Fruit fly (Drosophila melanogaster) whole organism, embryonic: Measurements from ENCODE around the gene Rchy1.
A peak's percentile ranks its signal among the peaks of the same experiment; 100 is the strongest.

Experiments used
- Aef1 ChIP-seq: fragments of 200-800 bp; sonication (Bioruptor generic); IDR thresholded peaks from 3 replicates; pipeline ENCODE4 v1.3.6; 2022; ENCODE audit warnings: missing biosample characterization, missing genetic modification characterization
- Bteb2 ChIP-seq: fragments of 200-800 bp; sonication (Bioruptor generic); optimal IDR thresholded peaks from 2 replicates; lab custom pipeline; 2016; ENCODE audit warnings: missing biosample characterization, missing genetic modification characterization
- CG10462 ChIP-seq: fragments of 200-800 bp; sonication (Bioruptor generic); optimal IDR thresholded peaks from 2 replicates; lab custom pipeline; 2016; ENCODE audit warnings: missing biosample characterization, missing genetic modification characterization
- CG11560 ChIP-seq: fragments of 200-800 bp; sonication (Bioruptor generic); IDR thresholded peaks from 3 replicates; pipeline ENCODE4 v1.3.6; 2022; ENCODE audit warnings: missing biosample characterization, missing genetic modification characterization
- CG11723 ChIP-seq: fragments of 200-800 bp; sonication (Bioruptor generic); optimal IDR thresholded peaks from 2 replicates; lab custom pipeline; 2017; ENCODE audit warnings: missing biosample characterization, mild to moderate bottlenecking, missing genetic modification characterization
- CG12299 ChIP-seq: fragments of 200-800 bp; sonication (Bioruptor generic); optimal IDR thresholded peaks from 2 replicates; lab custom pipeline; 2018; ENCODE audit warnings: missing biosample characterization, mild to moderate bottlenecking, missing genetic modification characterization
- CG13123 ChIP-seq: fragments of 200-800 bp; sonication (Bioruptor generic); optimal IDR thresholded peaks from 2 replicates; lab custom pipeline; 2016; ENCODE audit warnings: missing biosample characterization, missing genetic modification characterization
- CG17361 ChIP-seq: fragments of 200-800 bp; sonication (Bioruptor generic); IDR thresholded peaks from 3 replicates; pipeline ENCODE4 v1.3.6; 2022; ENCODE audit warnings: missing biosample characterization, missing genetic modification characterization
- CG17568 ChIP-seq: fragments of 200-800 bp; sonication (Bioruptor generic); optimal IDR thresholded peaks from 2 replicates; lab custom pipeline; 2018; ENCODE audit warnings: missing biosample characterization, mild to moderate bottlenecking, missing genetic modification characterization, moderate library complexity
- CG17829 ChIP-seq: fragments of 200-800 bp; optimal IDR thresholded peaks from 2 replicates; lab custom pipeline; 2019; ENCODE audit warnings: missing biosample characterization, mild to moderate bottlenecking, missing genetic modification characterization, moderate library complexity
- CG2202 ChIP-seq: fragments of 200-800 bp; sonication (Bioruptor generic); optimal IDR thresholded peaks from 2 replicates; lab custom pipeline; 2018; ENCODE audit warnings: missing biosample characterization, mild to moderate bottlenecking, missing genetic modification characterization
- CG30020 ChIP-seq: fragments of 200-800 bp; optimal IDR thresholded peaks from 2 replicates; lab custom pipeline; 2019; ENCODE audit warnings: missing biosample characterization, mild to moderate bottlenecking, missing genetic modification characterization, moderate library complexity
- CG30403 ChIP-seq: fragments of 200-800 bp; sonication (Bioruptor generic); optimal IDR thresholded peaks from 3 replicates; lab custom pipeline; 2016; ENCODE audit warnings: missing biosample characterization, missing genetic modification characterization
- CG31224 ChIP-seq: fragments of 200-800 bp; sonication (Bioruptor generic); IDR thresholded peaks from 2 replicates; pipeline ENCODE4 v1.3.6; 2022; ENCODE audit warnings: missing biosample characterization, missing genetic modification characterization
- CG3726 ChIP-seq: fragments of 200-800 bp; sonication (Bioruptor generic); IDR thresholded peaks from 3 replicates; pipeline ENCODE4, ENCODE4 v1.3.6; 2022; ENCODE audit warnings: missing biosample characterization, missing genetic modification characterization
- CG4424 ChIP-seq: fragments of 200-800 bp; sonication (Bioruptor generic); optimal IDR thresholded peaks from 3 replicates; lab custom pipeline; 2016; ENCODE audit warnings: missing biosample characterization, missing genetic modification characterization
- CG5245 ChIP-seq: fragments of 200-800 bp; sonication (Bioruptor generic); optimal IDR thresholded peaks from 3 replicates; lab custom pipeline; 2016; ENCODE audit warnings: missing biosample characterization, missing genetic modification characterization
- CG8290 ChIP-seq, 3 experiments: fragments of 200-800 bp; sonication (Bioruptor generic); optimal IDR thresholded peaks; 2 replicates each; lab custom pipeline; 2016 to 2019; ENCODE audit warnings: missing biosample characterization in 3 of 3, missing genetic modification characterization in 3 of 3, mild to moderate bottlenecking in 2 of 3, moderate library complexity in 1 of 3
- CG8478 ChIP-seq: fragments of >200 bp; optimal IDR thresholded peaks from 2 replicates; lab custom pipeline; 2018
- CG8924 ChIP-seq: fragments of 200-800 bp; optimal IDR thresholded peaks from 3 replicates; lab custom pipeline; 2019; ENCODE audit warnings: missing biosample characterization, mild to moderate bottlenecking, missing genetic modification characterization, moderate library complexity
- CG9609 ChIP-seq: fragments of 200-800 bp; sonication (Bioruptor generic); optimal IDR thresholded peaks from 3 replicates; lab custom pipeline; 2016; ENCODE audit warnings: missing biosample characterization, missing genetic modification characterization
- CG9797 ChIP-seq: fragments of 200-800 bp; sonication (Bioruptor generic); optimal IDR thresholded peaks from 3 replicates; lab custom pipeline; 2018; ENCODE audit warnings: missing biosample characterization, mild to moderate bottlenecking, missing genetic modification characterization
- D19A ChIP-seq: fragments of 200-800 bp; optimal IDR thresholded peaks from 3 replicates; lab custom pipeline; 2019; ENCODE audit warnings: missing biosample characterization, mild to moderate bottlenecking, missing genetic modification characterization, moderate library complexity
- Deaf1 ChIP-seq: fragments of 200-800 bp; optimal IDR thresholded peaks from 3 replicates; lab custom pipeline; 2019; ENCODE audit warnings: missing biosample characterization, mild to moderate bottlenecking, missing genetic modification characterization, moderate library complexity
- Dfd ChIP-seq, 2 experiments: fragments of >200 bp; optimal IDR thresholded peaks; 2 replicates each; lab custom pipeline; 2017; ENCODE audit warnings: missing biosample characterization in 2 of 2, missing genetic modification characterization in 2 of 2
- Kr ChIP-seq: fragments of 200-800 bp; sonication (Bioruptor generic); optimal IDR thresholded peaks from 2 replicates; lab custom pipeline; 2017; ENCODE audit warnings: missing biosample characterization, mild to moderate bottlenecking, missing genetic modification characterization
- Mad ChIP-seq: fragments of 200-800 bp; sonication (Bioruptor generic); optimal IDR thresholded peaks from 2 replicates; lab custom pipeline; 2016; ENCODE audit warnings: missing biosample characterization, missing genetic modification characterization
- NC2α ChIP-seq: fragments of 200-800 bp; sonication (Bioruptor generic); optimal IDR thresholded peaks from 2 replicates; lab custom pipeline; 2016; ENCODE audit warnings: missing biosample characterization, missing genetic modification characterization
- NK7.1 ChIP-seq: fragments of 200-800 bp; sonication (Bioruptor generic); optimal IDR thresholded peaks from 3 replicates; lab custom pipeline; 2016; ENCODE audit warnings: missing biosample characterization, missing genetic modification characterization
- Sin3A ChIP-seq: fragments of >200 bp; optimal IDR thresholded peaks from 2 replicates; lab custom pipeline; 2018
- Sox100B ChIP-seq: fragments of 200-800 bp; sonication (Bioruptor generic); optimal IDR thresholded peaks from 3 replicates; lab custom pipeline; 2018; ENCODE audit warnings: missing biosample characterization, mild to moderate bottlenecking, missing genetic modification characterization
- Vsx1 ChIP-seq: fragments of 200-800 bp; sonication (Bioruptor generic); optimal IDR thresholded peaks from 2 replicates; lab custom pipeline; 2017; ENCODE audit warnings: missing biosample characterization, mild to moderate bottlenecking, missing genetic modification characterization, missing genetic modification reagents
- ac ChIP-seq: fragments of 200-800 bp; sonication (Bioruptor generic); optimal IDR thresholded peaks from 3 replicates; lab custom pipeline; 2017; ENCODE audit warnings: missing biosample characterization, mild to moderate bottlenecking, missing genetic modification characterization
- aop ChIP-seq: fragments of 200-800 bp; sonication (Bioruptor generic); IDR thresholded peaks from 2 replicates; pipeline ENCODE4 v1.3.6; 2022; ENCODE audit warnings: missing biosample characterization, missing genetic modification characterization
- bab2 ChIP-seq: fragments of 200-800 bp; sonication (Bioruptor generic); optimal IDR thresholded peaks from 2 replicates; lab custom pipeline; 2016; ENCODE audit warnings: missing biosample characterization, missing genetic modification characterization
- chinmo ChIP-seq: fragments of 200-800 bp; sonication (Bioruptor generic); IDR thresholded peaks from 4 replicates; pipeline ENCODE4 v1.3.6; 2022; ENCODE audit warnings: missing biosample characterization, missing genetic modification characterization; ENCODE audit not compliant: partially characterized antibody
- chn ChIP-seq: fragments of 200-800 bp; sonication (Bioruptor generic); optimal IDR thresholded peaks from 2 replicates; lab custom pipeline; 2016; ENCODE audit warnings: missing biosample characterization, missing genetic modification characterization
- eyg ChIP-seq: fragments of 200-800 bp; sonication (Bioruptor generic); optimal IDR thresholded peaks from 3 replicates; lab custom pipeline; 2016; ENCODE audit warnings: missing biosample characterization, missing genetic modification characterization
- fd96Cb ChIP-seq: fragments of 200-800 bp; sonication (Bioruptor generic); optimal IDR thresholded peaks from 2 replicates; lab custom pipeline; 2018; ENCODE audit warnings: missing biosample characterization, mild to moderate bottlenecking, missing genetic modification characterization, moderate library complexity
- fu2 ChIP-seq: fragments of 200-800 bp; sonication (Bioruptor generic); optimal IDR thresholded peaks from 2 replicates; lab custom pipeline; 2016; ENCODE audit warnings: missing biosample characterization, missing genetic modification characterization
- gsb-n ChIP-seq: fragments of 200-800 bp; sonication (Bioruptor generic); optimal IDR thresholded peaks from 3 replicates; lab custom pipeline; 2018; ENCODE audit warnings: missing biosample characterization, mild to moderate bottlenecking, missing genetic modification characterization
- lab ChIP-seq: fragments of 200-800 bp; sonication (Bioruptor generic); optimal IDR thresholded peaks from 3 replicates; lab custom pipeline; 2017; ENCODE audit warnings: missing biosample characterization, missing genetic modification characterization, mild to moderate bottlenecking, moderate library complexity, missing genetic modification reagents
- luna ChIP-seq: fragments of 200-800 bp; sonication (Bioruptor generic); optimal IDR thresholded peaks from 2 replicates; lab custom pipeline; 2016; ENCODE audit warnings: missing biosample characterization, missing genetic modification characterization
- oc ChIP-seq: fragments of 200-800 bp; sonication (Bioruptor generic); optimal IDR thresholded peaks from 2 replicates; lab custom pipeline; 2018; ENCODE audit warnings: missing biosample characterization, mild to moderate bottlenecking, missing genetic modification characterization, moderate library complexity
- odd ChIP-seq: fragments of 200-800 bp; sonication (Bioruptor generic); optimal IDR thresholded peaks from 2 replicates; lab custom pipeline; 2017; ENCODE audit warnings: missing biosample characterization, mild to moderate bottlenecking, missing genetic modification characterization
- phol ChIP-seq: fragments of 200-800 bp; sonication (Bioruptor generic); optimal IDR thresholded peaks from 3 replicates; lab custom pipeline; 2018; ENCODE audit warnings: missing biosample characterization, mild to moderate bottlenecking, missing genetic modification characterization, moderate library complexity
- pita ChIP-seq: fragments of 200-800 bp; sonication (Bioruptor generic); optimal IDR thresholded peaks from 2 replicates; lab custom pipeline; 2017; ENCODE audit warnings: missing biosample characterization, mild to moderate bottlenecking, missing genetic modification characterization
- ranshi ChIP-seq: fragments of 200-800 bp; sonication (Bioruptor generic); IDR thresholded peaks from 2 replicates; pipeline ENCODE4 v1.3.6; 2022; ENCODE audit warnings: missing biosample characterization, missing genetic modification characterization
- run ChIP-seq: fragments of 200-800 bp; sonication (Bioruptor generic); optimal IDR thresholded peaks from 3 replicates; lab custom pipeline; 2018; ENCODE audit warnings: missing biosample characterization, mild to moderate bottlenecking, missing genetic modification characterization
- scrt ChIP-seq: fragments of 200-800 bp; sonication (Bioruptor generic); optimal IDR thresholded peaks from 2 replicates; lab custom pipeline; 2018; ENCODE audit warnings: missing biosample characterization, mild to moderate bottlenecking, missing genetic modification characterization, moderate library complexity
- sd ChIP-seq: fragments of 200-800 bp; sonication (Bioruptor generic); optimal IDR thresholded peaks from 3 replicates; lab custom pipeline; 2018; ENCODE audit warnings: missing biosample characterization, mild to moderate bottlenecking, missing genetic modification characterization, moderate library complexity
- sisA ChIP-seq: fragments of 200-800 bp; sonication (Bioruptor generic); IDR thresholded peaks from 2 replicates; pipeline ENCODE4 v1.3.6; 2022; ENCODE audit warnings: missing biosample characterization, missing genetic modification characterization
- wor ChIP-seq: fragments of 200-800 bp; sonication (Bioruptor generic); IDR thresholded peaks from 2 replicates; pipeline ENCODE4 v1.3.6; 2022; ENCODE audit warnings: missing biosample characterization, missing genetic modification characterization

Rchy1 gene

DNA sequence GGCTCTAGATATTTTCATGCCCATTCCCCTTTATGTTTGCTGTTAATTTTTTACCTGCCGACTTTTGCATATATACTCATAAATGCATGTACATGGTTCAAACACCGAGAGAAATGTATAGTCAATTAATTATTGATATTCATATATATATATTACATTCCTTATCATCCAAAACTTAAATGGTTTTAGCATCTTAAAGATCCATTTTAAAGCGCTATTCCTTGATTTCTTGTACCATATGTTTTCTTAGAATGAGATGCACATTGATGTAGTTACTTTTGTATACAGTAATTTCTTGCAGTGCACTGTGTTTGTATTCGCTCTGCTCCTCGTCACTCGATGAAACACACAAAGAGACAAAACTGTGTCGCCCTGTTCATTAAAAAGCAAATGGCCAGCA is 43.2 kb upstream of the Rchy1 start (continued):
- TF ChIP-seq chn (no peak), Sox100B (GFP tag; lab: Kevin White, UChicago) (peak; percentile 21), chinmo (GFP tag; lab: Robert Waterston, UW) (no peak), CG2202 (tag; lab: Kevin White, UChicago) (no peak), aop (GFP tag; lab: Robert Waterston, UW) (no peak), CG17361 (GFP tag; lab: Robert Waterston, UW) (peak; percentile 28; the same call in 1 of the 3 replicates), Deaf1 (tag; lab: Kevin White, UChicago) (no peak), Dfd (GFP tag; optimal IDR thresholded peaks at IDR 0.05; lab: Kevin White, UChicago) (no peak), fu2 (no peak), CG31224 (GFP tag; lab: Robert Waterston, UW) (no peak), CG12299 (tag; lab: Kevin White, UChicago) (no peak), phol (tag; lab: Kevin White, UChicago) (peak; percentile 49), oc (tag; lab: Kevin White, UChicago) (no peak), sisA (GFP tag; lab: Robert Waterston, UW) (peak; percentile 36; the same call in 1 of the 2 replicates), CG3726 (GFP tag; lab: Robert Waterston, UW) (no peak), run (tag; lab: Kevin White, UChicago) (no peak), CG17829 (tag; lab: Kevin White, UChicago) (peak; percentile 16), CG9797 (GFP tag; lab: Kevin White, UChicago) (no peak), CG4424 (peak; percentile 45), eyg (GFP tag; lab: Kevin White, UChicago) (no peak), ranshi (GFP tag; lab: Robert Waterston, UW) (no peak), CG8290 (GFP tag; optimal IDR thresholded peaks at IDR 0.05; lab: Kevin White, UChicago) (no peak), CG8290 (tag; optimal IDR thresholded peaks at IDR 0.05; lab: Kevin White, UChicago) (no peak), fd96Cb (peak; percentile 19), CG8478 (lab: Kevin White, UChicago) (no peak), bab2 (GFP tag; lab: Kevin White, UChicago) (no peak), pita (GFP tag; lab: Kevin White, UChicago) (no peak), gsb-n (tag; lab: Kevin White, UChicago) (no peak), CG9609 (GFP tag; lab: Kevin White, UChicago) (no peak), Kr (GFP tag; lab: Kevin White, UChicago) (no peak), CG8924 (tag; lab: Kevin White, UChicago) (peak; percentile 36), CG13123 (GFP tag; lab: Kevin White, UChicago) (no peak), Aef1 (no peak), lab (GFP tag; lab: Kevin White, UChicago) (peak; percentile 34), odd (GFP tag; lab: Kevin White, UChicago) (no peak), Mad (no peak), ac (GFP tag; lab: Kevin White, UChicago) (no peak), CG11560 (tag; lab: Robert Waterston, UW) (no peak), CG30020 (tag; lab: Kevin White, UChicago) (no peak), CG11723 (GFP tag; lab: Kevin White, UChicago) (no peak), D19A (tag; lab: Kevin White, UChicago) (peak; percentile 32), wor (GFP tag; lab: Robert Waterston, UW) (no peak), sd (tag; lab: Kevin White, UChicago) (no peak), NC2α (GFP tag; lab: Kevin White, UChicago) (no peak), scrt (GFP tag; lab: Kevin White, UChicago) (no peak), Vsx1 (GFP tag; lab: Kevin White, UChicago) (no peak), Sin3A (lab: Kevin White, UChicago) (no peak), CG5245 (no peak), CG17568 (GFP tag; lab: Kevin White, UChicago) (no peak), Bteb2 (GFP tag; lab: Kevin White, UChicago) (no peak), CG30403 (GFP tag; lab: Kevin White, UChicago) (no peak), NK7.1 (GFP tag; lab: Kevin White, UChicago) (no peak), luna (GFP tag; lab: Kevin White, UChicago) (no peak), CG10462 (GFP tag; lab: Kevin White, UChicago) (no peak)
